Worm (Caenorhabditis elegans) whole organism, early embryonic: ENCODE data around the gene acr-17.

Source experiments
- aly-1 ChIP-seq: sonication (generic microtip); optimal IDR thresholded peaks from 2 replicates; lab custom pipeline; 2016; ENCODE audit warnings: missing genetic modification characterization, missing compliant biosample characterization
- ama-1 ChIP-seq: fragments of 150-350 bp; optimal IDR thresholded peaks from 2 replicates; lab custom pipeline; 2014
- ceh-36 ChIP-seq: sonication (generic microtip); optimal IDR thresholded peaks from 2 replicates; lab custom pipeline; 2016; ENCODE audit warnings: missing genetic modification characterization, inconsistent platforms, missing compliant biosample characterization
- ets-7 ChIP-seq: sonication (generic microtip); optimal IDR thresholded peaks from 2 replicates; lab custom pipeline; 2016; ENCODE audit warnings: missing genotype, missing genetic modification characterization, missing compliant biosample characterization
- flt-1 ChIP-seq: fragments of 200-800 bp; sonication (Bioruptor generic); IDR thresholded peaks from 2 replicates; pipeline ENCODE4 v1.3.6; 2022; ENCODE audit warnings: missing genetic modification characterization, missing compliant biosample characterization
- hmg-4 ChIP-seq: fragments of 200-800 bp; sonication (Bioruptor generic); optimal IDR thresholded peaks from 2 replicates; lab custom pipeline; 2018; ENCODE audit warnings: mild to moderate bottlenecking, missing genetic modification characterization, missing compliant biosample characterization
- hnd-1 ChIP-seq: sonication (generic microtip); optimal IDR thresholded peaks from 2 replicates; lab custom pipeline; 2016; ENCODE audit warnings: missing genetic modification characterization, missing compliant biosample characterization
- scrt-1 ChIP-seq: fragments of 200-800 bp; sonication (Bioruptor generic); IDR thresholded peaks from 2 replicates; pipeline ENCODE4 v1.3.6; 2022; ENCODE audit warnings: missing genetic modification characterization, missing compliant biosample characterization
- sea-1 ChIP-seq: fragments of 200-800 bp; sonication (Bioruptor generic); conservative IDR thresholded peaks from 2 replicates; pipeline ENCODE4 v1.3.6; 2022; ENCODE audit warnings: missing genetic modification characterization, missing compliant biosample characterization
- tra-4 ChIP-seq: sonication (generic microtip); optimal IDR thresholded peaks from 2 replicates; lab custom pipeline; 2017; ENCODE audit warnings: missing genetic modification characterization, missing compliant biosample characterization

ce11 chrV:2565525-2565924 lies 42.9 kb upstream of the acr-17 start, which contains the start of gene Y45G12C.1:
- TF ChIP-seq scrt-1 (GFP tag; lab: Robert Waterston, UW), result no peak
- TF ChIP-seq flt-1, result no peak
- no peak for TF ChIP-seq ama-1 (lab: Kevin White, UChicago)
- no peak for TF ChIP-seq aly-1 (tag; lab: Kevin White, UChicago)
- TF ChIP-seq ceh-36, result no peak
- TF ChIP-seq hmg-4, result no peak
- TF ChIP-seq hnd-1, result no peak
- no peak for TF ChIP-seq sea-1 (GFP tag; lab: Robert Waterston, UW)
- no peak for TF ChIP-seq tra-4 (tag; lab: Kevin White, UChicago)
- TF ChIP-seq ets-7 (tag; lab: Kevin White, UChicago), result no peak
